Fruit fly (Drosophila melanogaster): ENCODE measurements around the gene CG9853.

- TF ChIP-seq zen (tag; optimal IDR thresholded peaks at IDR 0.05) (no peak), B-H1 (GFP tag; IDR thresholded peaks at IDR 0.05) (no peak), Hr39 (optimal IDR thresholded peaks at IDR 0.05) (no peak), az2 (GFP tag; optimal IDR thresholded peaks at IDR 0.05) (no peak), Hr3 (GFP tag; optimal IDR thresholded peaks at IDR 0.05) (no peak), CG10565 (GFP tag; optimal IDR thresholded peaks at IDR 0.05) (no peak), CG10431 (GFP tag; optimal IDR thresholded peaks at IDR 0.05) (no peak)
Measured at dm6 chr3R:4419482-4419881, 17.7 kb upstream of the CG9853 start, which contains the start of gene CG32944.

Measured in whole organism, embryonic.